Worm (Caenorhabditis elegans): ENCODE measurements around the gene sru-13.

DNA sequence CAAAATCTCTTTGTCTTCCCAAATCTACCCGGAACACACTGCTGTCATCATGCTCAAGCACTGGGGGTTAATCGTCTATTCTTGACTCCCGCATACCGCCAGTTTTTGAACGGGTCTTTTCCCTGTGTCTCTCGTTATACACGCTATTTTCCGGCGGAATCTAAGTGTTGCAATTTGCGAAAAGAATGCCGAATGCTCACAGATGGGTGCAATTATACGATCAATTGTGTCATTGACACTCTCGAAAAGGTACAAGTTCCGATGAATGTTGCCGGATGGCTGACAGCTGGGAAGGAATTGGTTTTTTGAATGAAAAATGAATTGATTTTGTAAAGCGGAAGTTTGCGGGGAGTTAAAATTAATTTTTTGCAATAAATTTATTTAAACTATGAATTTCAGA lies 29.5 kb upstream of the sru-13 start:
- TF ChIP-seq flt-1 (GFP tag; IDR thresholded peaks at IDR 0.05) (no peak), cog-1 (tag; optimal IDR thresholded peaks at IDR 0.05) (no peak), ztf-29 (GFP tag; IDR thresholded peaks at IDR 0.05) (no peak), T22C8.4 (GFP tag; IDR thresholded peaks at IDR 0.05) (no peak), ztf-23 (GFP tag; IDR thresholded peaks at IDR 0.05) (no peak)
